Worm (Caenorhabditis elegans) whole organism, L3 larva: ENCODE results near the gene nhr-269.

Source experiments
- aly-2 ChIP-seq: fragments of 150-350 bp; optimal IDR thresholded peaks from 2 replicates; lab custom pipeline; 2014; ENCODE audit warnings: missing biosample characterization, missing genetic modification characterization
- elt-2 ChIP-seq: sonication (generic microtip); optimal IDR thresholded peaks from 2 replicates; lab custom pipeline; 2016; ENCODE audit warnings: missing genetic modification reagents, mild to moderate bottlenecking, missing genetic modification characterization, missing compliant biosample characterization
- nhr-77 ChIP-seq: fragments of 150-350 bp; optimal IDR thresholded peaks from 2 replicates; lab custom pipeline; 2014; ENCODE audit warnings: missing biosample characterization, missing genetic modification characterization

DNA sequence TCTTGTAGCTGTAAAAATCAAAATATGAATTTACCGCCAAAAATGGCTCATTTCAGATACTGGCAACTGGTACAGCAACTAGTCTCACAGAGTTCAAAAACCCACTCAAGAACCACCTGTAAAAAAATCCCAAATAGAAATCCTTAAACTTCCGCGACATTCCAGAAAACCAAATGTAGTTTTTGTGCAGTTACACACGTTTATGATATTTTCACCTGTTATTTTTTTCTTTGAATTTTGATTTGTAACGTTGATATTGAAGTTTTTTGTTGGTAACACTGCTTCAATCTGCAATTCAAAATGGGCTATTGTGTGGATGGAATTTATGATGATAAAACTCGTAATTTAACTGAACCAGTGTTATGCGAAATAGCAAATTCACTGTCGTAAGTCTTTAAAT lies 36.8 kb downstream of the nhr-269 start, which contains the start of gene srw-113:
- TF ChIP-seq nhr-77 (tag; lab: Kevin White, UChicago): no peak
- TF ChIP-seq elt-2 (tag; lab: Kevin White, UChicago): no peak
- TF ChIP-seq aly-2: no peak
